Fruit fly (Drosophila melanogaster) whole organism, wandering third instar larva: ENCODE measurements around the gene CG13926.
A peak's percentile ranks its signal among the peaks of the same experiment; 100 is the strongest.

Experiments used
- Abd-B ChIP-seq: fragments of >200 bp; optimal IDR thresholded peaks from 2 replicates; lab custom pipeline; 2017; ENCODE audit warnings: missing biosample characterization, missing genetic modification characterization
- CG32264 ChIP-seq: fragments of 200-800 bp; sonication (Bioruptor generic); optimal IDR thresholded peaks from 2 replicates; lab custom pipeline; 2016; ENCODE audit warnings: missing biosample characterization, missing genetic modification characterization
- CG9705 ChIP-seq: fragments of 200-800 bp; sonication (Bioruptor generic); optimal IDR thresholded peaks from 2 replicates; lab custom pipeline; 2018; ENCODE audit warnings: missing biosample characterization, mild to moderate bottlenecking, missing genetic modification characterization
- CrebA ChIP-seq: fragments of 200-800 bp; sonication (Bioruptor generic); optimal IDR thresholded peaks from 2 replicates; lab custom pipeline; 2016; ENCODE audit warnings: missing biosample characterization, mild to moderate bottlenecking, missing genetic modification characterization, borderline replicate concordance
- Dfd ChIP-seq: fragments of >200 bp; optimal IDR thresholded peaks from 2 replicates; lab custom pipeline; 2017; ENCODE audit warnings: missing biosample characterization, missing genetic modification characterization
- Dif ChIP-seq: fragments of 200-275, 200-300 bp; sonication (Bioruptor generic); optimal IDR thresholded peaks from 2 replicates; lab custom pipeline; 2018; ENCODE audit warnings: missing biosample characterization, missing genetic modification characterization; ENCODE audit not compliant: partially characterized antibody
- GATAd ChIP-seq: sonication (Bioruptor generic); optimal IDR thresholded peaks from 2 replicates; lab custom pipeline; 2016; ENCODE audit warnings: missing biosample characterization, missing genetic modification characterization
- HLH106 ChIP-seq: fragments of 200-800 bp; optimal IDR thresholded peaks from 3 replicates; lab custom pipeline; 2019; ENCODE audit warnings: missing biosample characterization, mild to moderate bottlenecking, missing genetic modification characterization, moderate library complexity
- Hnf4 ChIP-seq: fragments of 200-800 bp; sonication (Bioruptor generic); optimal IDR thresholded peaks from 2 replicates; lab custom pipeline; 2016; ENCODE audit warnings: missing biosample characterization, mild to moderate bottlenecking, missing genetic modification characterization
- Hr78 ChIP-seq: fragments of >200 bp; optimal IDR thresholded peaks from 2 replicates; lab custom pipeline; 2017; ENCODE audit warnings: missing biosample characterization, missing genetic modification characterization
- Hr83 ChIP-seq: fragments of 200-300 bp; sonication (Bioruptor generic); optimal IDR thresholded peaks from 2 replicates; lab custom pipeline; 2016; ENCODE audit warnings: missing biosample characterization, mild to moderate bottlenecking, missing genetic modification characterization, moderate library complexity; ENCODE audit not compliant: poor library complexity, severe bottlenecking
- Jra ChIP-seq: sonication (Bioruptor generic); optimal IDR thresholded peaks from 2 replicates; lab custom pipeline; 2016; ENCODE audit warnings: missing biosample characterization, missing genetic modification characterization
- Mio ChIP-seq: sonication (Bioruptor generic); optimal IDR thresholded peaks from 2 replicates; lab custom pipeline; 2016; ENCODE audit warnings: missing biosample characterization, missing genetic modification characterization
- Myc ChIP-seq: fragments of >200 bp; optimal IDR thresholded peaks from 2 replicates; lab custom pipeline; 2017
- N ChIP-seq: fragments of >200 bp; optimal IDR thresholded peaks from 2 replicates; lab custom pipeline; 2018; ENCODE audit warnings: missing biosample characterization, missing external identifiers, missing genetic modification characterization
- OdsH ChIP-seq: fragments of 200-800 bp; sonication (Bioruptor generic); optimal IDR thresholded peaks from 2 replicates; lab custom pipeline; 2016; ENCODE audit warnings: missing biosample characterization, mild to moderate bottlenecking, missing genetic modification characterization
- Rel ChIP-seq, 2 experiments: fragments of 200-800 bp; sonication (Bioruptor generic) in 1 of 2; optimal IDR thresholded peaks; 2 replicates in 1 of 2; 3 replicates in 1 of 2; lab custom pipeline; 2016 to 2019; ENCODE audit warnings: mild to moderate bottlenecking in 2 of 2, missing biosample characterization in 2 of 2, missing genetic modification characterization in 2 of 2, moderate library complexity in 1 of 2
- Sp1 ChIP-seq: fragments of 200-800 bp; sonication (Bioruptor generic); optimal IDR thresholded peaks from 3 replicates; lab custom pipeline; 2019; ENCODE audit warnings: missing biosample characterization, mild to moderate bottlenecking, missing genetic modification characterization, moderate library complexity
- Vsx2 ChIP-seq: fragments of 200-300, 225-300 bp; sonication (Bioruptor generic); optimal IDR thresholded peaks from 2 replicates; lab custom pipeline; 2018; ENCODE audit warnings: missing biosample characterization, missing genetic modification characterization; ENCODE audit not compliant: partially characterized antibody
- br ChIP-seq: fragments of 200-800 bp; sonication (Bioruptor generic); optimal IDR thresholded peaks from 2 replicates; lab custom pipeline; 2016; ENCODE audit warnings: missing biosample characterization, missing genetic modification characterization
- brk ChIP-seq: fragments of 200-800 bp; sonication (Bioruptor generic); optimal IDR thresholded peaks from 2 replicates; lab custom pipeline; 2016; ENCODE audit warnings: missing biosample characterization, mild to moderate bottlenecking, missing genetic modification characterization
- dl ChIP-seq, 2 experiments: fragments of 175-275, 200-275 bp in 1 of 2; fragments of 200-275 bp in 1 of 2; sonication (Bioruptor generic); optimal IDR thresholded peaks; lab custom pipeline; 2018; ENCODE audit warnings: mild to moderate bottlenecking in 2 of 2, missing biosample characterization in 2 of 2, missing genetic modification characterization in 2 of 2, moderate library complexity in 2 of 2; ENCODE audit not compliant: partially characterized antibody in 2 of 2, insufficient read depth in 1 of 2
- dmrt93B ChIP-seq: fragments of 200-800 bp; sonication (Bioruptor generic); optimal IDR thresholded peaks from 2 replicates; lab custom pipeline; 2018; ENCODE audit warnings: missing biosample characterization, mild to moderate bottlenecking, missing genetic modification characterization
- dsf ChIP-seq: sonication (Bioruptor generic); optimal IDR thresholded peaks from 2 replicates; lab custom pipeline; 2016; ENCODE audit warnings: missing biosample characterization, missing genetic modification characterization, borderline replicate concordance
- ey ChIP-seq: fragments of 200-800 bp; sonication (Bioruptor generic); optimal IDR thresholded peaks from 2 replicates; lab custom pipeline; 2016; ENCODE audit warnings: missing biosample characterization, missing genetic modification characterization
- foxo ChIP-seq, 2 experiments: fragments of 200-800 bp; sonication (Bioruptor generic); optimal IDR thresholded peaks; 2 replicates in 1 of 2; 3 replicates in 1 of 2; lab custom pipeline; 2016 to 2017; ENCODE audit warnings: missing biosample characterization in 2 of 2, missing genetic modification characterization in 2 of 2
- fru ChIP-seq: fragments of 200-800 bp; sonication (Bioruptor generic); optimal IDR thresholded peaks from 3 replicates; lab custom pipeline; 2016; ENCODE audit warnings: missing biosample characterization, mild to moderate bottlenecking, missing genetic modification characterization
- h ChIP-seq: fragments of 200-800 bp; sonication (Bioruptor generic); optimal IDR thresholded peaks from 3 replicates; lab custom pipeline; 2016; ENCODE audit warnings: missing biosample characterization, mild to moderate bottlenecking, missing genetic modification characterization
- jim ChIP-seq: fragments of 175-275, 200-325 bp; sonication (Bioruptor generic); optimal IDR thresholded peaks from 2 replicates; lab custom pipeline; 2016; ENCODE audit warnings: missing biosample characterization, mild to moderate bottlenecking, missing genetic modification characterization
- lola ChIP-seq: fragments of >200 bp; optimal IDR thresholded peaks from 2 replicates; lab custom pipeline; 2017; ENCODE audit warnings: missing biosample characterization, missing genetic modification characterization
- pan ChIP-seq: fragments of >200 bp; optimal IDR thresholded peaks from 2 replicates; lab custom pipeline; 2017
- psq ChIP-seq: fragments of 200-800 bp; sonication (Bioruptor generic); optimal IDR thresholded peaks from 3 replicates; lab custom pipeline; 2017; ENCODE audit warnings: missing biosample characterization, mild to moderate bottlenecking, missing genetic modification characterization, moderate library complexity
- rgr ChIP-seq: fragments of 200-800 bp; sonication (Bioruptor generic); optimal IDR thresholded peaks from 3 replicates; lab custom pipeline; 2016; ENCODE audit warnings: missing biosample characterization, mild to moderate bottlenecking, missing genetic modification characterization
- sage ChIP-seq: fragments of 200-800 bp; sonication (Bioruptor generic); optimal IDR thresholded peaks from 2 replicates; lab custom pipeline; 2016; ENCODE audit warnings: missing biosample characterization, mild to moderate bottlenecking, missing genetic modification characterization
- sv ChIP-seq: fragments of 200-800 bp; sonication (Bioruptor generic); optimal IDR thresholded peaks from 3 replicates; lab custom pipeline; 2016; ENCODE audit warnings: missing biosample characterization, missing genetic modification characterization
- tai ChIP-seq: sonication (Bioruptor generic); optimal IDR thresholded peaks from 2 replicates; lab custom pipeline; 2016; ENCODE audit warnings: missing biosample characterization, missing genetic modification characterization
- usp ChIP-seq: fragments of >200 bp; optimal IDR thresholded peaks from 2 replicates; lab custom pipeline; 2017; ENCODE audit warnings: missing biosample characterization, missing genetic modification characterization
- woc ChIP-seq: sonication (Bioruptor generic); optimal IDR thresholded peaks from 2 replicates; lab custom pipeline; 2016; ENCODE audit warnings: missing biosample characterization, mild to moderate bottlenecking, missing genetic modification characterization

CG13926 gene

dm6 chr3L:1586266-1587054, 31.5 kb downstream of the CG13926 start (continued):
- TF ChIP-seq jim (no peak), pan (no peak), Sp1 (peak; percentile 37), woc (no peak), rgr (GFP tag; lab: Kevin White, UChicago) (peak; percentile 44), foxo (GFP tag; optimal IDR thresholded peaks at IDR 0.05; lab: Kevin White, UChicago) (peak in 1 of 2 experiments; percentile 48)

dm6 chr3L:1584781-1585180, 33.2 kb downstream of the CG13926 start:
- TF ChIP-seq Dif (GFP tag; lab: Kevin White, UChicago), result no peak
- no peak for TF ChIP-seq dl (GFP tag; optimal IDR thresholded peaks at IDR 0.05; lab: Kevin White, UChicago; ENCODE audit: insufficient read depth in 1 of 2, partially characterized antibody in 2 of 2)
- no peak for TF ChIP-seq Vsx2 (GFP tag; lab: Kevin White, UChicago)
- TF ChIP-seq foxo (GFP tag; optimal IDR thresholded peaks at IDR 0.05; lab: Kevin White, UChicago), result peak in 1 of 2 experiments; percentile 39
- TF ChIP-seq Myc (lab: Kevin White, UChicago), result no peak
- TF ChIP-seq Hr83 (GFP tag; lab: Kevin White, UChicago), result no peak
- TF ChIP-seq Hnf4 (GFP tag; lab: Kevin White, UChicago), result no peak
- TF ChIP-seq dmrt93B (GFP tag; lab: Kevin White, UChicago), result peak; percentile 61
- TF ChIP-seq OdsH (GFP tag; lab: Kevin White, UChicago), result no peak
- no peak for TF ChIP-seq Jra (GFP tag; lab: Kevin White, UChicago)
- TF ChIP-seq fru (GFP tag; lab: Kevin White, UChicago), result no peak
- no peak for TF ChIP-seq usp (GFP tag; lab: Kevin White, UChicago)
- no peak for TF ChIP-seq sv (GFP tag; lab: Kevin White, UChicago)
- TF ChIP-seq dsf (GFP tag; lab: Kevin White, UChicago), result no peak
- TF ChIP-seq CG9705, result peak; percentile 30
- peak; percentile 78 for TF ChIP-seq h (GFP tag; lab: Kevin White, UChicago)
- TF ChIP-seq br (GFP tag; lab: Kevin White, UChicago), result peak; percentile 46
- TF ChIP-seq Mio (GFP tag; lab: Kevin White, UChicago), result no peak
- TF ChIP-seq lola, result no peak
- no peak for TF ChIP-seq Dfd (GFP tag; lab: Kevin White, UChicago)
- peak; percentile 72 for TF ChIP-seq woc
- TF ChIP-seq tai (GFP tag; lab: Kevin White, UChicago), result no peak
- TF ChIP-seq Rel (GFP tag; optimal IDR thresholded peaks at IDR 0.05; lab: Kevin White, UChicago), result no peak
- no peak for TF ChIP-seq Rel (tag; optimal IDR thresholded peaks at IDR 0.05; lab: Kevin White, UChicago)
- TF ChIP-seq brk, result no peak
- no peak for TF ChIP-seq jim
- no peak for TF ChIP-seq GATAd (GFP tag; lab: Kevin White, UChicago)
- peak; percentile 60 for TF ChIP-seq sage (GFP tag; lab: Kevin White, UChicago)
- TF ChIP-seq pan, result no peak
- TF ChIP-seq Sp1, result peak; percentile 0
- TF ChIP-seq psq (GFP tag; lab: Kevin White, UChicago), result no peak
- TF ChIP-seq Abd-B (GFP tag; lab: Kevin White, UChicago), result no peak
- TF ChIP-seq CG32264, result peak; percentile 71
- no peak for TF ChIP-seq Hr78
- no peak for TF ChIP-seq CrebA (GFP tag; lab: Kevin White, UChicago)
- TF ChIP-seq ey (GFP tag; lab: Kevin White, UChicago), result peak; percentile 38
- no peak for TF ChIP-seq N
- peak; percentile 72 for TF ChIP-seq HLH106 (tag; lab: Kevin White, UChicago)
- no peak for TF ChIP-seq rgr (GFP tag; lab: Kevin White, UChicago)
- TF ChIP-seq, all 38 proteins: peak for 11
